Worm (Caenorhabditis elegans) whole organism, L2 larva: Measurements from ENCODE around the gene mmab-1.

Source experiments
- ZK546.5 ChIP-seq: sonication (generic microtip); optimal IDR thresholded peaks from 2 replicates; lab custom pipeline; 2017; ENCODE audit warnings: missing biosample characterization, missing genetic modification characterization
- elt-1 ChIP-seq: fragments of 150-350 bp; optimal IDR thresholded peaks from 2 replicates; lab custom pipeline; 2014; ENCODE audit warnings: missing biosample characterization, missing genetic modification characterization
- nhr-12 ChIP-seq: fragments of 150-350 bp; optimal IDR thresholded peaks from 2 replicates; lab custom pipeline; 2014; ENCODE audit warnings: missing biosample characterization, missing genetic modification characterization
- nhr-77 ChIP-seq: fragments of 150-350 bp; optimal IDR thresholded peaks from 2 replicates; lab custom pipeline; 2014; ENCODE audit warnings: missing biosample characterization, missing genetic modification characterization
- sma-3 ChIP-seq: sonication (generic microtip); optimal IDR thresholded peaks from 2 replicates; lab custom pipeline; 2016; ENCODE audit warnings: missing genetic modification reagents, missing genetic modification characterization, missing compliant biosample characterization
- snpc-4 ChIP-seq: fragments of 150-350 bp; optimal IDR thresholded peaks from 2 replicates; lab custom pipeline; 2014; ENCODE audit warnings: missing biosample characterization, missing genetic modification characterization
- unc-39 ChIP-seq: fragments of 150-350 bp; optimal IDR thresholded peaks from 2 replicates; lab custom pipeline; 2014; ENCODE audit warnings: missing biosample characterization, missing genetic modification characterization

ce11 chrIII:4895313-4895712 is 26.6 kb downstream of the mmab-1 start:
- TF ChIP-seq nhr-12 (tag; lab: Kevin White, UChicago): no peak
- no peak for TF ChIP-seq unc-39
- no peak for TF ChIP-seq snpc-4 (tag; lab: Kevin White, UChicago)
- no peak for TF ChIP-seq sma-3 (GFP tag; lab: Kevin White, UChicago)
- no peak for TF ChIP-seq ZK546.5 (tag; lab: Kevin White, UChicago)
- TF ChIP-seq nhr-77 (tag; lab: Kevin White, UChicago): no peak
- TF ChIP-seq elt-1: no peak
